Worm (Caenorhabditis elegans) whole organism, midembryonic: Measurements from ENCODE around the gene C08E3.15.

Experiments
- T22C8.4 ChIP-seq: fragments of 200-800 bp; sonication (Bioruptor generic); IDR thresholded peaks from 2 replicates; pipeline ENCODE4 v1.3.6; 2022; ENCODE audit warnings: missing genetic modification characterization, missing compliant biosample characterization
- cog-1 ChIP-seq: sonication (generic microtip); optimal IDR thresholded peaks from 2 replicates; lab custom pipeline; 2016; ENCODE audit warnings: missing genetic modification characterization, missing compliant biosample characterization
- flt-1 ChIP-seq: fragments of 200-800 bp; sonication (Bioruptor generic); IDR thresholded peaks from 2 replicates; pipeline ENCODE4 v1.3.6; 2022; ENCODE audit warnings: missing genetic modification characterization, missing compliant biosample characterization
- klf-2 ChIP-seq: fragments of 200-800 bp; sonication (Bioruptor generic); conservative IDR thresholded peaks from 2 replicates; pipeline ENCODE4 v1.3.6; 2022; ENCODE audit warnings: missing genetic modification reagents, missing genetic modification characterization, missing compliant biosample characterization
- med-1 ChIP-seq: sonication (generic microtip); optimal IDR thresholded peaks from 2 replicates; lab custom pipeline; 2017; ENCODE audit warnings: missing genetic modification characterization, mild to moderate bottlenecking, missing compliant biosample characterization, antibody characterized with exemption, missing genetic modification reagents; ENCODE audit not compliant: insufficient read depth
- ref-1 ChIP-seq: fragments of 200-800 bp; sonication (Bioruptor generic); conservative IDR thresholded peaks from 2 replicates; pipeline ENCODE4 v1.3.6; 2022; ENCODE audit warnings: missing genetic modification reagents, missing genetic modification characterization, missing compliant biosample characterization
- tab-1 ChIP-seq: fragments of 200-800 bp; sonication (Bioruptor generic); IDR thresholded peaks from 2 replicates; pipeline ENCODE4 v1.3.6; 2022; ENCODE audit warnings: missing genetic modification characterization, missing compliant biosample characterization
- ztf-23 ChIP-seq: fragments of 200-800 bp; sonication (Bioruptor generic); IDR thresholded peaks from 2 replicates; pipeline ENCODE4 v1.3.6; 2022; ENCODE audit warnings: missing genetic modification reagents, missing genetic modification characterization, missing compliant biosample characterization
- ztf-29 ChIP-seq: fragments of 200-800 bp; sonication (Bioruptor generic); IDR thresholded peaks from 2 replicates; pipeline ENCODE4 v1.3.6; 2022; ENCODE audit warnings: missing genetic modification reagents, missing genetic modification characterization, missing compliant biosample characterization

Gene C08E3.15

ce11 chrII:1607575-1607974 lies 20.1 kb downstream of the C08E3.15 start:
- TF ChIP-seq ztf-29 (GFP tag; lab: Robert Waterston, UW) (no peak), med-1 (GFP tag; lab: Kevin White, UChicago) (no peak), tab-1 (no peak), flt-1 (GFP tag; lab: Robert Waterston, UW) (no peak), ztf-23 (GFP tag; lab: Robert Waterston, UW) (no peak), cog-1 (tag; lab: Kevin White, UChicago) (no peak), T22C8.4 (no peak), klf-2 (GFP tag; lab: Robert Waterston, UW) (no peak), ref-1 (GFP tag; lab: Robert Waterston, UW) (no peak)

DNA sequence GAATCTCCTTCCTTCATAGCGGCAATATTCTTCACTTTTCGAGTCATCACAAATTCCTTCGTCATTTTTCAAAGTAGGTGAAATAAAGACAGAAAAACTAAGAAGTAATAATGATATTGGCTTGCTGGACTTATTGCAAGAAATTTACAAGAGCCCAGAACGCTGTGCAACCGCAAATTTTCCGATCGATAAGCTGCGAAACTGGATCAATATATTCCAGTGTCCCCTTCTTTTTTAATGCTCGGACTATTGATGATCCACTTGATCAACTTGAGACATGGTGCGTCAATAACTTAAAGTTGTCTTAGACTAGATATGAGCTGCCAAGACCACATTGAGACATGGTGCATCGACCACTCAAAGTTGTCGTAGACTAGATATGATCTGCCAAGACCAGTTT lies 21.6 kb downstream of the C08E3.15 start, which contains the start of gene bath-33:
Gene bath-33 (minus strand): TSS at position 101 of the 400 bp plus-strand sequence.
- TF ChIP-seq flt-1 (GFP tag; lab: Robert Waterston, UW), result no peak
- no peak for TF ChIP-seq T22C8.4
- no peak for TF ChIP-seq ref-1 (GFP tag; lab: Robert Waterston, UW)
- no peak for TF ChIP-seq klf-2 (GFP tag; lab: Robert Waterston, UW)
- no peak for TF ChIP-seq tab-1
- TF ChIP-seq ztf-23 (GFP tag; lab: Robert Waterston, UW), result no peak
- no peak for TF ChIP-seq ztf-29 (GFP tag; lab: Robert Waterston, UW)
- no peak for TF ChIP-seq cog-1 (tag; lab: Kevin White, UChicago)
- no peak for TF ChIP-seq med-1 (GFP tag; lab: Kevin White, UChicago)

DNA sequence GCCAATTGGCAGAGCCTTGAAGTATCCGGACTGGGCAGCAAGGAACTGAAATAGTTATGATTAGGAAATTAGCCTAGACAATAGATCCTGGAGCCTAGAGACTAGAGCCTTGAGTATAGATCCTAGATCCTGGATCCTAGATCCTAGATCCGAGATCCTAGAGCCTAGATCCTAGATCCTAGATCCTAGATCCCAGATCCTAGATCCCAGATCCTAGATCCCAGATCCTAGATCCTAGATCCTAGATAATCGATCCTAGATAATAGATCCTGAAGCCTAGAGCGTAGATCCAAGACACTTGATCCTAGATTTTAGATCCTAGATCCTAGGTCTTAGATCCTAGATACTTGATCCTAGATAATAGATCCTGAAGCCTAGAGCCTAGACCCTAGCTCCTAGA lies 22.7 kb downstream of the C08E3.15 start:
- TF ChIP-seq ztf-23 (GFP tag; lab: Robert Waterston, UW) (no peak), med-1 (GFP tag; lab: Kevin White, UChicago) (no peak), flt-1 (GFP tag; lab: Robert Waterston, UW) (no peak), cog-1 (tag; lab: Kevin White, UChicago) (no peak), ztf-29 (GFP tag; lab: Robert Waterston, UW) (no peak), ref-1 (GFP tag; lab: Robert Waterston, UW) (no peak), klf-2 (GFP tag; lab: Robert Waterston, UW) (no peak), T22C8.4 (no peak), tab-1 (no peak)

DNA sequence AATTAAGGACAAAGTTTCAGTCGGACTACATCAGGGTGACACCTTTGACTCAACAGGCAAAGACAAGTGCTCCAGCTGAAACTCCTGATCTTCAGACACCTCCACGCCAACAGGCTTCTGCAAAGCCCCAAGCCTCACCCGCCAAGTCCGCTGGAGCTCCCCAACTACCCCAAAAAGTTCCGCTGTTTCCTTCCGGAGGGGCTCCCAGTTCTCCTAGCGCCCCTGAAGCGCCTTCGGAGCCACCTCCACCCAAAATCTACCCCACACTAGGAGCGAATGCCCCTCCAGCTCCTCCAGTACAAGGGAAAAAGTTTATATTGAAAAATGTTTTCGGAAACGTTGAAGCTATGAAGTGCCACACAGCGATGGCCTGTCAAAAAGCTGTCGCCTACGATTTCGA lies 24.6 kb downstream of the C08E3.15 start:
- TF ChIP-seq flt-1 (GFP tag; lab: Robert Waterston, UW) (no peak), cog-1 (tag; lab: Kevin White, UChicago) (no peak), med-1 (GFP tag; lab: Kevin White, UChicago) (no peak), T22C8.4 (no peak), klf-2 (GFP tag; lab: Robert Waterston, UW) (no peak), ztf-23 (GFP tag; lab: Robert Waterston, UW) (no peak), ref-1 (GFP tag; lab: Robert Waterston, UW) (no peak), tab-1 (no peak), ztf-29 (GFP tag; lab: Robert Waterston, UW) (no peak)

ce11 chrII:1601507-1601906 lies 26.2 kb downstream of the C08E3.15 start, which contains the start of gene bath-47:
Gene bath-47 (plus strand): TSS chrII:1601811.
- TF ChIP-seq T22C8.4 (no peak), cog-1 (tag; lab: Kevin White, UChicago) (no peak), flt-1 (GFP tag; lab: Robert Waterston, UW) (no peak), med-1 (GFP tag; lab: Kevin White, UChicago) (no peak), ztf-29 (GFP tag; lab: Robert Waterston, UW) (no peak), klf-2 (GFP tag; lab: Robert Waterston, UW) (no peak), ztf-23 (GFP tag; lab: Robert Waterston, UW) (no peak), ref-1 (GFP tag; lab: Robert Waterston, UW) (no peak), tab-1 (no peak)

ce11 chrII:1600661-1601060 lies 27.0 kb downstream of the C08E3.15 start, which contains the start of gene bath-26:
Gene bath-26 (minus strand): TSS chrII:1600761.
- TF ChIP-seq klf-2 (GFP tag; lab: Robert Waterston, UW) (no peak), tab-1 (no peak), ref-1 (GFP tag; lab: Robert Waterston, UW) (no peak), ztf-29 (GFP tag; lab: Robert Waterston, UW) (no peak), cog-1 (tag; lab: Kevin White, UChicago) (no peak), med-1 (GFP tag; lab: Kevin White, UChicago) (no peak), flt-1 (GFP tag; lab: Robert Waterston, UW) (no peak), ztf-23 (GFP tag; lab: Robert Waterston, UW) (no peak)

- no peak for TF ChIP-seq flt-1 (GFP tag; lab: Robert Waterston, UW)
- TF ChIP-seq ref-1 (GFP tag; lab: Robert Waterston, UW), result no peak
- TF ChIP-seq med-1 (GFP tag; lab: Kevin White, UChicago), result no peak
- TF ChIP-seq ztf-23 (GFP tag; lab: Robert Waterston, UW), result no peak
- TF ChIP-seq T22C8.4, result no peak
- no peak for TF ChIP-seq tab-1
- no peak for TF ChIP-seq klf-2 (GFP tag; lab: Robert Waterston, UW)
- no peak for TF ChIP-seq cog-1 (tag; lab: Kevin White, UChicago)
These were observed 30.3 kb downstream of the C08E3.15 start, which contains the start of gene bath-46 for ce11 chrII:1597101-1598088. Gene bath-46 (plus strand): TSS chrII:1597906.

ce11 chrII:1595137-1595536 lies 32.5 kb downstream of the C08E3.15 start, which contains the start of gene clec-20:
Gene clec-20 (minus strand): TSS chrII:1595237.
- TF ChIP-seq med-1 (GFP tag; lab: Kevin White, UChicago), result no peak
- TF ChIP-seq T22C8.4, result no peak
- TF ChIP-seq tab-1, result no peak
- no peak for TF ChIP-seq ref-1 (GFP tag; lab: Robert Waterston, UW)
- TF ChIP-seq cog-1 (tag; lab: Kevin White, UChicago), result no peak
- TF ChIP-seq flt-1 (GFP tag; lab: Robert Waterston, UW), result no peak
- no peak for TF ChIP-seq klf-2 (GFP tag; lab: Robert Waterston, UW)
- no peak for TF ChIP-seq ztf-23 (GFP tag; lab: Robert Waterston, UW)
- no peak for TF ChIP-seq ztf-29 (GFP tag; lab: Robert Waterston, UW)
